Worm (Caenorhabditis elegans) whole organism, L2 larva: Measurements from ENCODE around the gene gfat-1.
A peak's percentile ranks its signal among the peaks of the same experiment; 100 is the strongest.

Experiments
- C34F6.9 ChIP-seq: fragments of 150-350 bp; optimal IDR thresholded peaks from 2 replicates; lab custom pipeline; 2014; ENCODE audit warnings: missing biosample characterization, missing genetic modification characterization
- F13H6.1 ChIP-seq: sonication (generic microtip); optimal IDR thresholded peaks from 2 replicates; lab custom pipeline; 2016; ENCODE audit warnings: missing genetic modification characterization, missing compliant biosample characterization
- R02D3.7 ChIP-seq: fragments of 150-350 bp; optimal IDR thresholded peaks from 2 replicates; lab custom pipeline; 2014; ENCODE audit warnings: missing biosample characterization, missing genetic modification characterization
- ZK546.5 ChIP-seq: sonication (generic microtip); optimal IDR thresholded peaks from 2 replicates; lab custom pipeline; 2017; ENCODE audit warnings: missing biosample characterization, missing genetic modification characterization
- aly-2 ChIP-seq: fragments of 150-350 bp; optimal IDR thresholded peaks from 2 replicates; lab custom pipeline; 2014; ENCODE audit warnings: missing biosample characterization, missing genetic modification characterization
- ama-1 ChIP-seq: fragments of 150-350 bp; optimal IDR thresholded peaks from 2 replicates; lab custom pipeline; 2018; ENCODE audit warnings: inconsistent platforms
- blmp-1 ChIP-seq: sonication (generic microtip); optimal IDR thresholded peaks from 2 replicates; lab custom pipeline; 2017; ENCODE audit warnings: missing genetic modification characterization, mild to moderate bottlenecking, missing compliant biosample characterization, antibody characterized with exemption, moderate library complexity; ENCODE audit not compliant: insufficient read depth
- ceh-16 ChIP-seq: fragments of 150-350 bp; optimal IDR thresholded peaks from 2 replicates; lab custom pipeline; 2014; ENCODE audit warnings: missing biosample characterization, missing genetic modification characterization
- ceh-82 ChIP-seq: fragments of 150-350 bp; optimal IDR thresholded peaks from 2 replicates; lab custom pipeline; 2014; ENCODE audit warnings: missing biosample characterization, missing genetic modification characterization
- crh-2 ChIP-seq: sonication (generic microtip); optimal IDR thresholded peaks from 2 replicates; lab custom pipeline; 2017; ENCODE audit warnings: missing biosample characterization, missing genetic modification characterization
- elt-3 ChIP-seq: sonication (generic microtip); optimal IDR thresholded peaks from 2 replicates; lab custom pipeline; 2017; ENCODE audit warnings: missing biosample characterization, missing genetic modification characterization
- fos-1 ChIP-seq: fragments of 150-350 bp; optimal IDR thresholded peaks from 2 replicates; lab custom pipeline; 2014; ENCODE audit warnings: missing biosample characterization, missing genetic modification characterization
- gmeb-1 ChIP-seq: fragments of 150-350 bp; optimal IDR thresholded peaks from 2 replicates; lab custom pipeline; 2014; ENCODE audit warnings: missing biosample characterization, missing genetic modification characterization
- lin-13 ChIP-seq: fragments of 150-350 bp; optimal IDR thresholded peaks from 2 replicates; lab custom pipeline; 2014; ENCODE audit warnings: missing biosample characterization, missing genetic modification reagents, missing genetic modification characterization
- lin-39 ChIP-seq: fragments of 150-350 bp; optimal IDR thresholded peaks from 2 replicates; lab custom pipeline; 2014; ENCODE audit warnings: missing biosample characterization, missing genetic modification reagents, missing genetic modification characterization
- lsy-2 ChIP-seq, 2 experiments: fragments of 150-350 bp in 1 of 2; sonication (generic microtip) in 1 of 2; optimal IDR thresholded peaks; 2 replicates each; lab custom pipeline; 2014 to 2017; ENCODE audit warnings: missing biosample characterization in 2 of 2, missing genetic modification characterization in 2 of 2
- mab-5 ChIP-seq: fragments of 150-350 bp; optimal IDR thresholded peaks from 2 replicates; lab custom pipeline; 2014; ENCODE audit warnings: missing biosample characterization, missing genetic modification characterization
- mbf-1 ChIP-seq: sonication (generic microtip); optimal IDR thresholded peaks from 2 replicates; lab custom pipeline; 2017; ENCODE audit warnings: missing biosample characterization, missing genetic modification characterization
- mdl-1 ChIP-seq, 2 experiments: fragments of 150-350 bp in 1 of 2; sonication (generic microtip) in 1 of 2; optimal IDR thresholded peaks; 2 replicates each; lab custom pipeline; 2017; ENCODE audit warnings: missing biosample characterization in 2 of 2, missing genetic modification characterization in 2 of 2
- nhr-10 ChIP-seq: sonication (generic microtip); optimal IDR thresholded peaks from 2 replicates; lab custom pipeline; 2017; ENCODE audit warnings: missing biosample characterization, missing genetic modification characterization
- nhr-11 ChIP-seq: fragments of 150-350 bp; optimal IDR thresholded peaks from 2 replicates; lab custom pipeline; 2014; ENCODE audit warnings: missing biosample characterization, missing genetic modification characterization
- nhr-129 ChIP-seq: fragments of 150-350 bp; optimal IDR thresholded peaks from 2 replicates; lab custom pipeline; 2014; ENCODE audit warnings: missing biosample characterization, missing genetic modification characterization
- nhr-21 ChIP-seq: fragments of 150-350 bp; optimal IDR thresholded peaks from 2 replicates; lab custom pipeline; 2014; ENCODE audit warnings: missing biosample characterization, missing genetic modification characterization
- nhr-23 ChIP-seq: fragments of 150-350 bp; optimal IDR thresholded peaks from 2 replicates; lab custom pipeline; 2014; ENCODE audit warnings: missing biosample characterization, missing genetic modification reagents, missing genetic modification characterization
- nhr-237 ChIP-seq: fragments of 150-350 bp; optimal IDR thresholded peaks from 2 replicates; lab custom pipeline; 2014; ENCODE audit warnings: missing biosample characterization, missing genetic modification characterization
- nhr-25 ChIP-seq: fragments of 150-350 bp; sonication (generic microtip); optimal IDR thresholded peaks from 3 replicates; lab custom pipeline; 2014; ENCODE audit warnings: missing biosample characterization, missing genetic modification characterization
- nhr-6 ChIP-seq: fragments of 150-350 bp; optimal IDR thresholded peaks from 2 replicates; lab custom pipeline; 2014; ENCODE audit warnings: missing biosample characterization, missing genetic modification characterization
- nhr-77 ChIP-seq: fragments of 150-350 bp; optimal IDR thresholded peaks from 2 replicates; lab custom pipeline; 2014; ENCODE audit warnings: missing biosample characterization, missing genetic modification characterization
- peb-1 ChIP-seq: fragments of 150-350 bp; optimal IDR thresholded peaks from 2 replicates; lab custom pipeline; 2014; ENCODE audit warnings: missing biosample characterization, missing genetic modification characterization
- sem-4 ChIP-seq: fragments of 150-350 bp; optimal IDR thresholded peaks from 2 replicates; lab custom pipeline; 2014; ENCODE audit warnings: missing biosample characterization, missing genetic modification reagents, missing genetic modification characterization
- snpc-4 ChIP-seq: fragments of 150-350 bp; optimal IDR thresholded peaks from 2 replicates; lab custom pipeline; 2014; ENCODE audit warnings: missing biosample characterization, missing genetic modification characterization
- unc-39 ChIP-seq: fragments of 150-350 bp; optimal IDR thresholded peaks from 2 replicates; lab custom pipeline; 2014; ENCODE audit warnings: missing biosample characterization, missing genetic modification characterization
- unc-55 ChIP-seq: fragments of 150-350 bp; sonication (generic microtip); optimal IDR thresholded peaks from 3 replicates; lab custom pipeline; 2014; ENCODE audit warnings: missing biosample characterization, missing genetic modification reagents, missing genetic modification characterization
- zag-1 ChIP-seq: fragments of 150-350 bp; optimal IDR thresholded peaks from 2 replicates; lab custom pipeline; 2014; ENCODE audit warnings: missing biosample characterization, missing genetic modification characterization

Gene gfat-1

DNA sequence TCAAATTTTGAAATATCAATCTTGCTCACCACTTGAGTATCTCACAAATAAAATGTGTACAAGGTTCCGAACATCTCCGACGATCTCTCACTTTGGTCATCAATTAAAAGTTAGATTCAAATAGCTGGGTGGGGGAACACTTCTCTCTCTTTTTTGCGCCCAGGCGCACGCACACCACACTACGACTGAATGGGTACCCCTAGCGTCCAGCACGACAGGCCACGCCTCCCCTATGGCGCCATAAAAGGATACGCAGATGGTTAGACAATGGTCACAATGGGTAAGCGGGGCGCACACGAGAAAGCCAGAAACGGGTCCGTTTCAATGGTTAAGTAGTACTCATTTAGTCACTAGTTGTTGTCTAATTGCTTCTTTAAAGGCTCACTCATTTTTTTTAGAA is 34.7 kb upstream of the gfat-1 start:
- no peak for TF ChIP-seq nhr-77 (tag; lab: Kevin White, UChicago)
- TF ChIP-seq ama-1 (lab: Kevin White, UChicago) = no peak
- TF ChIP-seq nhr-237 (tag; lab: Kevin White, UChicago) = no peak
- TF ChIP-seq unc-55 (GFP tag; lab: Kevin White, UChicago) = peak; percentile 21
- TF ChIP-seq C34F6.9 (tag; lab: Kevin White, UChicago) = peak; percentile 11
- TF ChIP-seq nhr-10 (tag; lab: Kevin White, UChicago) = no peak
- TF ChIP-seq peb-1 = no peak
- TF ChIP-seq R02D3.7 (tag; lab: Kevin White, UChicago) = no peak
- no peak for TF ChIP-seq mdl-1 (tag; optimal IDR thresholded peaks at IDR 0.05; lab: Kevin White, UChicago)
- TF ChIP-seq F13H6.1 (tag; lab: Kevin White, UChicago) = peak; percentile 35
- no peak for TF ChIP-seq gmeb-1 (tag; lab: Kevin White, UChicago)

DNA sequence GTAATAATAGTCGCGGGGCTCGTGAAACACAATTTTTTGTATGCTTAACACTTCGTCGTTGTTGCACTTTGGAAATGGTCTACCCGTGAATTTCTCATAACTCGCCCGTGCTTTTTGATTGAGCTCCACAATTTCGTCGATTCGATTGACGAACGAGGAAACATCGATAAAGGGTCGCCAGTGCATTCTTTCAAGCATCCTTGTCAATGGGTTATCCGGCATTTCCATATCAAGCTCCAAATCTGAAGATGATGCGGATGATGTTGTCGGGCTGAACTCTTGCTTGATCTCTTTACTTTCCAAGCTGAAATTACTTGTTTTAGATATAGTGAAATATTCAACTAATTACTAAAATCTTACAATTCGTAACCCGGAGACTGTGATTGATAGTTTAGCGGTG is 32.7 kb upstream of the gfat-1 start:
- TF ChIP-seq nhr-237 (tag; lab: Kevin White, UChicago) (no peak), nhr-129 (tag; lab: Kevin White, UChicago) (no peak), fos-1 (tag; lab: Kevin White, UChicago) (no peak), nhr-6 (tag; lab: Kevin White, UChicago) (no peak), lin-13 (GFP tag; lab: Kevin White, UChicago) (no peak), ama-1 (lab: Kevin White, UChicago) (no peak), ZK546.5 (tag; lab: Kevin White, UChicago) (no peak), unc-39 (no peak), snpc-4 (tag; lab: Kevin White, UChicago) (no peak), mab-5 (no peak), nhr-77 (tag; lab: Kevin White, UChicago) (no peak), lsy-2 (tag; optimal IDR thresholded peaks at IDR 0.05; lab: Kevin White, UChicago) (no peak), sem-4 (tag; lab: Kevin White, UChicago) (no peak), ceh-16 (no peak)

DNA sequence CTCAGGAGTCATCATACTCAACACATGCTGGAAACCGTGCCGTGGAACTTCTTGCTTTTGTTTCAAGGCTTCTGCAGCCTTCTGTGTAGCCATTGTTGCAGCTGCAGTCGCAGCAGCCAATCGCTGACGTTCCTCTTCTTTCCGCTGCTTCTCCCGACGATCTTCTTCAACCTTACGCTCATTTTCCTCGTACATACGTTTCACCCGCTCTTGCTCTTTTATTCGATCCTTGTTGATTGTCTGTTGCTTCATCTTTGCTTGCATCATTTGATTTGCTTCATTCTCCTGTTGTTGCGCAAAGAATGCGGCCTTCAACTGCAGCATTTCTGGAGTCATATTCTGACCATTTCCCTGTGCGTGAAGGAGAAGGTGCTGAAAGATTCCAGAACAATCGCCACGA is 27.4 kb upstream of the gfat-1 start:
- no peak for TF ChIP-seq nhr-23 (tag; lab: Kevin White, UChicago)
- TF ChIP-seq ceh-82 = no peak
- TF ChIP-seq nhr-21 = no peak
- no peak for TF ChIP-seq crh-2 (tag; lab: Kevin White, UChicago)
- TF ChIP-seq unc-55 (GFP tag; lab: Kevin White, UChicago) = no peak
- TF ChIP-seq ZK546.5 (tag; lab: Kevin White, UChicago) = no peak
- TF ChIP-seq elt-3 (tag; lab: Kevin White, UChicago) = no peak
- TF ChIP-seq nhr-237 (tag; lab: Kevin White, UChicago) = no peak
- TF ChIP-seq nhr-11 = no peak
- TF ChIP-seq snpc-4 (tag; lab: Kevin White, UChicago) = no peak
- TF ChIP-seq nhr-25 (tag; lab: Kevin White, UChicago) = no peak
- no peak for TF ChIP-seq lin-13 (GFP tag; lab: Kevin White, UChicago)
- TF ChIP-seq gmeb-1 (tag; lab: Kevin White, UChicago) = no peak
- TF ChIP-seq nhr-10 (tag; lab: Kevin White, UChicago) = no peak
- TF ChIP-seq nhr-77 (tag; lab: Kevin White, UChicago) = no peak
- TF ChIP-seq sem-4 (tag; lab: Kevin White, UChicago) = no peak
- no peak for TF ChIP-seq F13H6.1 (tag; lab: Kevin White, UChicago)

DNA sequence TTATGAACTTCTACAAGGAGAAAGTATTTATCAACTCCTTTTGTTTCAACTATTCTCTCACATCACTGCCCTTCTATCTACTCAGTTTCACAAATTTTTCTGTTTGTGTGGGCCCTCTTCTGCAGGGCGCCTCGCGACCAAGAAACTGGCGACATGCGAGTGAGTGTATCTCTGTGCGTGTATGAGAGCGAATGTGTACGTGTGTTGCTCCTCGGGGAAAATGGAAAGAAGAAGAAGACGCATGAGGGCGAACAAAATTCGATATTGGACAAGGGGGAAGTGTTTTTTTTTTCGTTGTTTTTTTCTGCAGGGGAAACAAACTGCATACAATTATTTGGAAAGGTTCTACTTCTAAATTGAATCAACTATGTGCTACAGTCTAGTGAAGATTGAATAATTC is 26.4 kb upstream of the gfat-1 start:
- TF ChIP-seq ceh-16 (no peak), lin-39 (tag; lab: Kevin White, UChicago) (no peak), lsy-2 (tag; optimal IDR thresholded peaks at IDR 0.05; lab: Kevin White, UChicago) (peak in 1 of 2 experiments; percentile 29), C34F6.9 (tag; lab: Kevin White, UChicago) (peak; percentile 49), zag-1 (peak; percentile 56), mbf-1 (no peak), fos-1 (tag; lab: Kevin White, UChicago) (peak; percentile 12)

DNA sequence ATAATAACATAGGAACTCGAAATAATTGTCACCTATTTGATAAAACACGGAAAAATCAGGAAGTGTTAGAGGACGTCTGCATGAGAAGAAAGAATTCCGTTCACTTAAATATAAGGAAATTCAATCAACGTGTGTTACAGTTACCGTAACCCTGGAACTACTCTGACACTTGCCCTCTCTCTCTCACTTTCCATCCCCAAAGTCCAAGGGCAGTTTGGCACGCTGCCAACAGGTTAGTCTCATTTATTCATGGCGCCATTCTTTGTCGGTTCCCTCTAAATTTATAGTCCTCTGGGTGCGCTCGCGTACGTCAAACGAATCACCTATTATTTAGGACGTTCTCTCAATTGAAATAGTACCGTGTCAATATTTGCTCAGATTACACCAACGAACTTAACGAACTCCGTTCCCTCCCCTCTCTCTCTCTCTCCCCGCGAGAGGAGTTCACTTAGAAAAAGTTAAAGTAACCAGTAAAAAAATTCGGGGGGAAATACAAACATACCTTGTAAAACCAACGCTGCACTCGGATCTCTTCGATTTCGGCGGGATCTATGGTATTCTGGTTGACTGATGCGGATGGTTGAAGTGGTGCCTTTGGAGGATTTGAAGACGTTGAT is 25.5 kb upstream of the gfat-1 start:
- peak; percentile 44 for TF ChIP-seq nhr-25 (tag; lab: Kevin White, UChicago)
- TF ChIP-seq aly-2 = no peak
- no peak for TF ChIP-seq nhr-6 (tag; lab: Kevin White, UChicago)
- TF ChIP-seq lin-39 (tag; lab: Kevin White, UChicago) = no peak
- peak; percentile 35 for TF ChIP-seq F13H6.1 (tag; lab: Kevin White, UChicago)
- no peak for TF ChIP-seq unc-55 (GFP tag; lab: Kevin White, UChicago)
- TF ChIP-seq mab-5 = no peak
- no peak for TF ChIP-seq sem-4 (tag; lab: Kevin White, UChicago)
- no peak for TF ChIP-seq ama-1 (lab: Kevin White, UChicago)
- no peak for TF ChIP-seq R02D3.7 (tag; lab: Kevin White, UChicago)
- peak; percentile 47 for TF ChIP-seq blmp-1 (tag; lab: Kevin White, UChicago)
